Worm (Caenorhabditis elegans) whole organism, midembryonic: ENCODE data around the gene ptp-3.

ENCODE experiments used
- T22C8.4 ChIP-seq: fragments of 200-800 bp; sonication (Bioruptor generic); IDR thresholded peaks from 2 replicates; pipeline ENCODE4 v1.3.6; 2022; ENCODE audit warnings: missing genetic modification characterization, missing compliant biosample characterization
- cog-1 ChIP-seq: sonication (generic microtip); optimal IDR thresholded peaks from 2 replicates; lab custom pipeline; 2016; ENCODE audit warnings: missing genetic modification characterization, missing compliant biosample characterization
- flt-1 ChIP-seq: fragments of 200-800 bp; sonication (Bioruptor generic); IDR thresholded peaks from 2 replicates; pipeline ENCODE4 v1.3.6; 2022; ENCODE audit warnings: missing genetic modification characterization, missing compliant biosample characterization
- klf-2 ChIP-seq: fragments of 200-800 bp; sonication (Bioruptor generic); conservative IDR thresholded peaks from 2 replicates; pipeline ENCODE4 v1.3.6; 2022; ENCODE audit warnings: missing genetic modification reagents, missing genetic modification characterization, missing compliant biosample characterization
- med-1 ChIP-seq: sonication (generic microtip); optimal IDR thresholded peaks from 2 replicates; lab custom pipeline; 2017; ENCODE audit warnings: missing genetic modification characterization, mild to moderate bottlenecking, missing compliant biosample characterization, antibody characterized with exemption, missing genetic modification reagents; ENCODE audit not compliant: insufficient read depth
- ref-1 ChIP-seq: fragments of 200-800 bp; sonication (Bioruptor generic); conservative IDR thresholded peaks from 2 replicates; pipeline ENCODE4 v1.3.6; 2022; ENCODE audit warnings: missing genetic modification reagents, missing genetic modification characterization, missing compliant biosample characterization
- tab-1 ChIP-seq: fragments of 200-800 bp; sonication (Bioruptor generic); IDR thresholded peaks from 2 replicates; pipeline ENCODE4 v1.3.6; 2022; ENCODE audit warnings: missing genetic modification characterization, missing compliant biosample characterization
- ztf-23 ChIP-seq: fragments of 200-800 bp; sonication (Bioruptor generic); IDR thresholded peaks from 2 replicates; pipeline ENCODE4 v1.3.6; 2022; ENCODE audit warnings: missing genetic modification reagents, missing genetic modification characterization, missing compliant biosample characterization
- ztf-29 ChIP-seq: fragments of 200-800 bp; sonication (Bioruptor generic); IDR thresholded peaks from 2 replicates; pipeline ENCODE4 v1.3.6; 2022; ENCODE audit warnings: missing genetic modification reagents, missing genetic modification characterization, missing compliant biosample characterization

The ptp-3 gene

DNA sequence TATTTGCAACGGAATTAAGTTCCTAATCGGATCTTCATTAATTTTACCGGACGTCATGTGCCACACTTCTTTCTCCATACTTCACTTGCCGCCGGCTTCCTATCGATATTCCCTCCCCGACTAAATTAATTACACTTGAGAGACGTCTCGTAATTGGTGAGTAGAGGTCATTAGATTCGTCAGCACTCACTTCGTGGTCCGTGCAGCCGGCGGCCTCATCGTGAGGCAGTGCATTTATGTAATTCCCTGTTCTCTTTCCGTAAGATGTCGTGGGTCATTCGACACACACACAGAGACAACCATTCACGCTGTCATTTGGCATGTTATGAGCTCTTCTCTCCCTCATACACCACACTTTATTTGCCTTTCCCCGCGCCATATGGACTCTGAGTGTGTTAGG lies 15.3 kb downstream of the ptp-3 start:
- TF ChIP-seq tab-1 (no peak), cog-1 (tag; lab: Kevin White, UChicago) (peak; percentile 26), flt-1 (GFP tag; lab: Robert Waterston, UW) (no peak), ref-1 (no peak), ztf-29 (0 out of 2 replicates have a peak, but pooled peaks have one; percentile 13), ztf-23 (GFP tag; lab: Robert Waterston, UW) (no peak), klf-2 (GFP tag; lab: Robert Waterston, UW) (no peak), T22C8.4 (no peak)

DNA sequence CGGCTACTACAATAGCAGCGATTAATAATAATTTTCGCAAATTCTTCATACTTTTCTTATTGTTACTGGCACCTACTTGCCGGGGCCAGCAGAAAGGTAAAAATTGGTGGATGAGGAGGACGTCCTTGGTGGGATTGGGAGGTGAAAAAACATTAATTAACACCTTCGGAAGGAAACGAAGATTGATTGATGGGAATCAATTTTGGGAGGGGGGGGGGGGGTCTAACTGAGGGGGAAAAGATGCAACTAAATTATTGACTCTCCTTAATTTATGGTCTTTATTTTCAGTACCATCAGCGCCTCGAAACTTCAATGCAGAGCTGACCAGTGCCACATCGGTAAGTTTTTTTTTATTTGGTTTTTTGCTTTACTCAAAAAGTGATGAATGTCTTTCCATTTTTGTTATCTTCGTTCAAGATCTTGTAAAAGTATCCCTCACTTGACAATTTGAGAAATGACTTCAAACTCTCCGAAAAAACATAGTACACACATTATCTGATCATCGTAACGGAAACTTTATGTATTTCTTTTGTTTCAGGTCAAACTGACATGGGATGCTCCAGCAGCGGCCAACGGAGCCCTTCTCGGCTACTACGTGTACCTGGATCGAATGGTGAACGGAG lies 18.4 kb downstream of the ptp-3 start:
- TF ChIP-seq flt-1 (GFP tag; lab: Robert Waterston, UW): no peak
- no peak for TF ChIP-seq klf-2 (GFP tag; lab: Robert Waterston, UW)
- TF ChIP-seq ztf-29: no peak
- no peak for TF ChIP-seq cog-1 (tag; lab: Kevin White, UChicago)
- TF ChIP-seq tab-1: no peak
- TF ChIP-seq ref-1: no peak
- TF ChIP-seq T22C8.4: no peak
- TF ChIP-seq ztf-23 (GFP tag; lab: Robert Waterston, UW): no peak
- no peak for TF ChIP-seq med-1

DNA sequence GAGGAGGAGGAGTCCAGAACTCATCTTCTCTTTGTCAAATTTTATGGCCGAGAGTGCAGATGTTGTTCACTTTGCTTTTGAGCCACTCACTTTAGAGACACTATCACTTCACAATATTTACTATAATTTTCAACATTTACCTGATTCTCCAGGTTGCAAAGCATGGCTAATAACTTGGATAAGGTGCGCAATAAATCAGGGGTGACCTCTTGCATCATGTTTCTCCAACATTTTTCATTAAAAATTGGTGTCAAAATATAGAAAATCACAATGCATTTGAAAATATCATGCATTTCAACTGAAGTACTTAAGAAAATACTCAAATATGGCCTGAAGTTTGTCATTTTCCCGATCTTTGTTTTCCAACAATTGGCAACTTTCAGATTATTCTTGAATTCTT lies 20.3 kb downstream of the ptp-3 start:
- TF ChIP-seq T22C8.4 (no peak), ztf-29 (no peak), tab-1 (no peak), ref-1 (no peak), med-1 (no peak), flt-1 (GFP tag; lab: Robert Waterston, UW) (no peak), klf-2 (GFP tag; lab: Robert Waterston, UW) (no peak), cog-1 (tag; lab: Kevin White, UChicago) (no peak)

DNA sequence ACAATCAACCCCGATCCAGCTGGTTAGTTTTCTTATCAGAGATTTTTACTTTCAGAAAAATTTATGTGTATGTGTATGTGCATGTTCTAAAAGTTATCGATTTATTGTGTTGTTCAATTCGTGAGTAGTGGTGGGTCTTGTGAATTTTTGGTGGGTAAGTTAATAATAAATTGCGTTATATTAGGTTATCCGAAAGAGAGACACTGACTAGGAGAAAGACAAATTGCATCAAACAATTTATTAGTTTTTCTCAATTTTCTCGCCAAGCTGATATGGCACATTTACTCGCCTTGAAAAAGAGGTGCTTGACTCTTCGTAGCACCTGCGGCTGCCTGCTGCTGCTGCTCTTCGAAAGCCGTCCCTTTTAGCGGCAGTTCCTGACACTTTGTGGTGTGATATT lies 23.8 kb downstream of the ptp-3 start:
- no peak for TF ChIP-seq klf-2 (GFP tag; lab: Robert Waterston, UW)
- TF ChIP-seq cog-1 (tag; lab: Kevin White, UChicago): no peak
- no peak for TF ChIP-seq ztf-29
- no peak for TF ChIP-seq ztf-23 (GFP tag; lab: Robert Waterston, UW)
- no peak for TF ChIP-seq tab-1

DNA sequence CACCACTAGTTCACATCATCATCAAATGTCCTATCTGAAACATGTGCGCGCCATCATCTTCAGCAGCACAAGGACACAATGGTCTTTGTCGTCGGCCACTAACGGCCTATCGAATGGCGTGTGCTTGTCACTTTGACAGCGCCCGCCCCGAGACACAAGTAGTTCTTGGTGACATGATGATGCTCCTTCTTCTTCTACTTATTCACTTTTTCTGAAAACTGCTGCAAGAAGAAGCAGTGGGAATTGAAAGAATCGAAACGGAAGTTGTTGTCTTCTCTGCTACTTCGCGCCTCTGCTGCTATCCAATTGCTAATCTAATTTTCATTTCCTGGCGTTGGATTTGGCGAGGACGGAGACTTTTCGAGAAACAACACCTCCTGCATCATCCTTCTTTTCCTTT lies 29.0 kb downstream of the ptp-3 start:
- TF ChIP-seq ztf-23 (GFP tag; lab: Robert Waterston, UW) (no peak), klf-2 (GFP tag; lab: Robert Waterston, UW) (no peak)

DNA sequence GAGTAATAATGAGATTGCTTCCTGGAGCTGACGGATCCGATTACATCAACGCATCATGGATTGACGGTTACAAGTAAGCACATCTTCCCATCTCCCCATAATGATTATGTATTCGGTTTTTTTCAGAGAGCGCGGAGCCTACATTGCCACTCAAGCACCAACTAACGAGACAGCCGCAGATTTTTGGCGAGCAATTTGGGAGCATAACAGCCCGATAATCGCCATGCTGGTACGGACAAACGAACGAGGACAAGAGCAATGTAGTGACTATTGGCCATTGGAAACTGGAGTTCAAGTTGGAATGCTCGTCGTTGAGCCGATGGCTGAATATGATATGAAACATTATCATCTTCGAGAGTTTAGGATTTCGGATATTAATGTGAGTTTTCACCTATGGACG lies 35.6 kb downstream of the ptp-3 start:
- TF ChIP-seq ztf-29 (no peak), T22C8.4 (no peak), klf-2 (GFP tag; lab: Robert Waterston, UW) (no peak), ref-1 (no peak), ztf-23 (GFP tag; lab: Robert Waterston, UW) (no peak), flt-1 (GFP tag; lab: Robert Waterston, UW) (no peak), cog-1 (tag; lab: Kevin White, UChicago) (no peak), med-1 (no peak), tab-1 (no peak)

DNA sequence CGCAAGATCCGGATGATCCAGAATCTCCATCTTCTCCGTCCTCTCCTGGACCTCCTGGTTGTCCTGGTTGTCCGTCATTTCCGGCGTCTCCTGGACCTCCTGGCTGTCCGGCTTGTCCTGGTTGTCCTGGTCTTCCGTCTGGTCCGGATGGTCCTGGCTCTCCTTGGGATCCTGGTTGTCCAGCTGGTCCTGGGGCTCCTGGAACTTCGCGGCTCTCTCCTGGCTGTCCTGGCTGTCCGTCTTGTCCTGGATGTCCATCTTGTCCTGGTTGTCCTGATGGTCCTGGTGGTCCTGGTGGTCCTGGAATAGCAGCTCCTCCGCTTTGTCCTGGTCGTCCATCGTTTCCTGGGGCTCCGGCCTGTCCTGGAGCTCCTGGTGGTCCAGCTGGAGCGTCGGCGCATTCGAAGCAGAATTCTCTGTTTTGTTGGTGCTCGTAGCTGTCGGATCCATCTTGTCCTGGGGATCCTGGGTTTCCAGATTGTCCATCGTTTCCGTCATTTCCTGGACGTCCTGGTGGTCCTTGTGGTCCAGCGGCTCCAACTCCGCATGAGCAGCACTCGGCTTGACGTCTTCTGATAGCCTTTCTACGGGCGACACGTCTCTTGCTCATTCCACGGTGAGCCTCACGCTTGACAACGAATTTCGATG lies 37.3 kb downstream of the ptp-3 start:
- TF ChIP-seq klf-2 (GFP tag; lab: Robert Waterston, UW) (no peak), tab-1 (0 out of 2 replicates have a peak, but pooled peaks have one; percentile 35), flt-1 (GFP tag; lab: Robert Waterston, UW) (0 out of 2 replicates have a peak, but pooled peaks have one; percentile 5), ztf-23 (GFP tag; lab: Robert Waterston, UW) (peak; percentile 66; the same call in 1 of the 2 replicates), ztf-29 (no peak), T22C8.4 (no peak), cog-1 (tag; lab: Kevin White, UChicago) (no peak), ref-1 (no peak)

DNA sequence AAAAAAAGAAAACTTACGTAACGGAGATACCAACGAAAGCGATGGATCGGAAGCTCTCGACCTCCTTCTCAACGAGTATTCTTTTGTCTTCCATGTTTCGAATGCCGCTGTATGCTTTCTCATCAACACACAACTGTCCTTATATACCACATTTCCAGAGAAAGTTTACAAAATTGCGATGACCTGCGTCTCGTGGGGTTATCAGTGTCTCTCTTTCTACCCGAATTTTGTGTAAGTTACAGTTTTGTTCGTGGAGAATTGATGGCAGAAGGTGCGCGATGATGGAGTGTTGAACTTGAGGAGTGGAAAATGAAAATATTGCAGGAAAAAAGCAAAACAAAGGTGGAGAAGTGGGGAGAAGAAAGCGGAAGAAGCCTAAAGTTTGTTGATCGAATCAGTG lies 38.3 kb downstream of the ptp-3 start, which contains the start of gene col-81:
Gene col-81 (minus strand): TSS at position 101 of the 400 bp plus-strand sequence.
- no peak for TF ChIP-seq cog-1 (tag; lab: Kevin White, UChicago)
- TF ChIP-seq klf-2 (GFP tag; lab: Robert Waterston, UW): no peak
- TF ChIP-seq ztf-29: no peak
- no peak for TF ChIP-seq flt-1 (GFP tag; lab: Robert Waterston, UW)
- no peak for TF ChIP-seq tab-1
- no peak for TF ChIP-seq T22C8.4
- TF ChIP-seq med-1: no peak
- no peak for TF ChIP-seq ztf-23 (GFP tag; lab: Robert Waterston, UW)
- no peak for TF ChIP-seq ref-1

DNA sequence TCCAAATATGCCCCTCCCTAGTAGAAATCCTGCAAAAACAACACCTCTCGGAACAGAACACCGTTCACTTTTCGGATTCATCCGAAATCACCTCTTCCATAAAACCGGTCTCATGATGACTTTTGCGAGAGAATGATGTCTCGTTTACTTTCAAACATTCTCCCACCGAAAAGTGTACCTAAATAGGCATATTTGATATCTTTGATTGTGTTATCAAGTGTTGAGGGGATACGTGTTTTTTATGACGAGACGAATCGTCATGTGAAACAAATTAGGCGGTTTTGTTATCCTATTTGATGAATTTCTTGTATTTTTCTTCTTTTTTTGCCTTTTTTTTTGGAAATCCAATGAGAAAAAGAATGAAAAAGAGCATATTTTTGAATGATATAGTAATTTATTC lies 39.9 kb downstream of the ptp-3 start:
- TF ChIP-seq ref-1 (no peak), ztf-23 (GFP tag; lab: Robert Waterston, UW) (no peak), T22C8.4 (no peak), ztf-29 (no peak), med-1 (no peak), cog-1 (tag; lab: Kevin White, UChicago) (no peak), tab-1 (no peak), klf-2 (GFP tag; lab: Robert Waterston, UW) (no peak), flt-1 (GFP tag; lab: Robert Waterston, UW) (no peak)

DNA sequence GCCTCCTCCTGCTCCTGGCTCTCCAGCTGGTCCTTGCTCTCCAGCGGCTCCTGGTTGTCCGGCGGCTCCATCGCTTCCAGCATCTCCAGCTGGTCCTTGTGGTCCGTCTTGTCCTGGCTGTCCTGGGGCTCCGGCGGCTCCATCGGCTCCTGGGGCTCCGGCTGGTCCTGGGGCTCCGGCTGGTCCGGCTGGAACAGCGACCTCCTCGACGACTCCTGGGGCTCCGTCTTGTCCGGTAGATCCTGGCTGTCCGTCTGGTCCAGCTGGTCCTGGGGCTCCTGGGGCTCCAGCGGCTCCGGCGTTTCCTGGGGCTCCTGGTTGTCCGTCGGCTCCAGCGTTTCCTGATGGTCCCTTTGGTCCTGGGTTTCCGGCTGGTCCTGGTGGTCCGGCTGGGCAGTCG lies 40.4 kb downstream of the ptp-3 start:
- no peak for TF ChIP-seq ztf-29
- no peak for TF ChIP-seq ztf-23 (GFP tag; lab: Robert Waterston, UW)
- TF ChIP-seq med-1: no peak
- TF ChIP-seq ref-1: no peak

DNA sequence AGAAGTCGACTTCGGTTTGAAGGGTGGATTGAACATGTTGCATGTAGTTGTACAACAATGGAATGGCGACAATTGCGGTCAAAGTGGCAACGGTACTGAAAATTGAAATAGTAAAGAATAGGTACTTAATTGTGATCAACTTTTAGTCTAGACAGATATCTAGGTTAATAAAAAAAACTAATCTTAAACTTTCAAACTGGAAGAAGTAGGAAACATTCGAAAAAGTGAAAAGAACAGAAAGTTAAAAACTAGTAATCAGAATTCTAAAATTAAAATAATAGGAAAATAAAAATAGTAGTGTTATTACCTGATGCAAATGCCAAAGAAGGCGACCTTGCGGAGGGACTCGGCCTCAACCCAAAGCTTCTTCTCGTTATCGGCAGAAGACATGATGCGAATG lies 41.1 kb downstream of the ptp-3 start:
- TF ChIP-seq flt-1 (GFP tag; lab: Robert Waterston, UW) (no peak), ztf-29 (no peak), T22C8.4 (no peak), klf-2 (GFP tag; lab: Robert Waterston, UW) (no peak), med-1 (no peak), cog-1 (tag; lab: Kevin White, UChicago) (no peak), ref-1 (no peak), ztf-23 (GFP tag; lab: Robert Waterston, UW) (no peak), tab-1 (no peak)
